Worm (Caenorhabditis elegans) whole organism, early embryonic: ENCODE results near the gene exos-4.1.
A peak's percentile ranks its signal among the peaks of the same experiment; 100 is the strongest.
"Not testable (repeated sequence)": the region's sequence is repeated elsewhere in the genome, so short reads cannot be mapped to it uniquely, and the experiment has no call there.

Experiments used
- B0310.2 ChIP-seq: sonication (generic microtip); optimal IDR thresholded peaks from 2 replicates; lab custom pipeline; 2016; ENCODE audit warnings: mild to moderate bottlenecking, missing genetic modification characterization, missing compliant biosample characterization
- F13C5.2 ChIP-seq: sonication (generic microtip); optimal IDR thresholded peaks from 2 replicates; lab custom pipeline; 2017; ENCODE audit warnings: mild to moderate bottlenecking, missing genetic modification characterization, inconsistent platforms, missing compliant biosample characterization
- aly-1 ChIP-seq: sonication (generic microtip); optimal IDR thresholded peaks from 2 replicates; lab custom pipeline; 2016; ENCODE audit warnings: missing genetic modification characterization, missing compliant biosample characterization
- ama-1 ChIP-seq: fragments of 150-350 bp; optimal IDR thresholded peaks from 2 replicates; lab custom pipeline; 2014
- ceh-13 ChIP-seq: fragments of 200-800 bp; sonication (Bioruptor generic); optimal IDR thresholded peaks from 2 replicates; lab custom pipeline; 2018; ENCODE audit warnings: mild to moderate bottlenecking, missing genetic modification characterization, missing compliant biosample characterization
- ets-7 ChIP-seq: sonication (generic microtip); optimal IDR thresholded peaks from 2 replicates; lab custom pipeline; 2016; ENCODE audit warnings: missing genotype, missing genetic modification characterization, missing compliant biosample characterization
- flt-1 ChIP-seq: fragments of 200-800 bp; sonication (Bioruptor generic); IDR thresholded peaks from 2 replicates; pipeline ENCODE4 v1.3.6; 2022; ENCODE audit warnings: missing genetic modification characterization, missing compliant biosample characterization
- hmbx-1 ChIP-seq: sonication (generic microtip); optimal IDR thresholded peaks from 2 replicates; lab custom pipeline; 2016; ENCODE audit warnings: mild to moderate bottlenecking, missing genetic modification characterization, missing compliant biosample characterization
- hnd-1 ChIP-seq: sonication (generic microtip); optimal IDR thresholded peaks from 2 replicates; lab custom pipeline; 2016; ENCODE audit warnings: missing genetic modification characterization, missing compliant biosample characterization
- pes-1 ChIP-seq: fragments of 200-800 bp; sonication (Bioruptor generic); IDR thresholded peaks from 2 replicates; pipeline ENCODE4 v1.3.6; 2022; ENCODE audit warnings: missing genetic modification reagents, missing genetic modification characterization, missing compliant biosample characterization
- sea-1 ChIP-seq: fragments of 200-800 bp; sonication (Bioruptor generic); conservative IDR thresholded peaks from 2 replicates; pipeline ENCODE4 v1.3.6; 2022; ENCODE audit warnings: missing genetic modification characterization, missing compliant biosample characterization
- tbx-11 ChIP-seq: fragments of 200-800 bp; sonication (Bioruptor generic); IDR thresholded peaks from 2 replicates; pipeline ENCODE4 v1.3.6; 2022; ENCODE audit warnings: missing genetic modification characterization, missing compliant biosample characterization
- tbx-37 ChIP-seq: fragments of 200-800 bp; sonication (Bioruptor generic); conservative IDR thresholded peaks from 2 replicates; pipeline ENCODE4 v1.3.6; 2022; ENCODE audit warnings: missing genetic modification reagents, missing genetic modification characterization, missing compliant biosample characterization
- tra-4 ChIP-seq: sonication (generic microtip); optimal IDR thresholded peaks from 2 replicates; lab custom pipeline; 2017; ENCODE audit warnings: missing genetic modification characterization, missing compliant biosample characterization

ce11 chrIV:13140792-13141191 is 42.0 kb downstream of the exos-4.1 start:
- TF ChIP-seq flt-1 (GFP tag; lab: Robert Waterston, UW) (peak; percentile 71), pes-1 (GFP tag; lab: Robert Waterston, UW) (peak; percentile 73), sea-1 (GFP tag; lab: Robert Waterston, UW) (peak; percentile 73; the same call in 1 of the 2 replicates), tbx-37 (0 out of 2 replicates have a peak, but pooled peaks have one; percentile 27)
- not testable (repeated sequence) for TF ChIP-seq B0310.2 (tag; lab: Kevin White, UChicago); F13C5.2 (tag; lab: Kevin White, UChicago); tra-4; hnd-1 (tag; lab: Kevin White, UChicago); ets-7 (tag; lab: Kevin White, UChicago); ama-1; aly-1 (tag; lab: Kevin White, UChicago); tbx-11 (GFP tag; lab: Robert Waterston, UW); hmbx-1; ceh-13
